Worm (Caenorhabditis elegans) whole organism, young adult: ENCODE data around the gene mtm-3.

Experiments used
- B0261.1 ChIP-seq: sonication (generic microtip); optimal IDR thresholded peaks from 2 replicates; lab custom pipeline; 2016; ENCODE audit warnings: mild to moderate bottlenecking, missing genetic modification characterization, moderate library complexity, missing compliant biosample characterization
- Y67H2A.10 ChIP-seq: fragments of 200-800 bp; sonication (Bioruptor generic); conservative IDR thresholded peaks from 2 replicates; pipeline ENCODE4 v1.3.6; 2022; ENCODE audit warnings: missing genetic modification reagents, missing genetic modification characterization, missing compliant biosample characterization

The mtm-3 gene

ce11 chrIII:3742090-3742489 lies 58.2 kb downstream of the mtm-3 start (continued):
- TF ChIP-seq B0261.1 = no peak
- TF ChIP-seq Y67H2A.10 (GFP tag; lab: Robert Waterston, UW) = no peak
